Fruit fly (Drosophila melanogaster) whole organism, embryonic: ENCODE data around the gene CG6296.

Experiments
- Adf1 ChIP-seq: fragments of 200-800 bp; sonication (Bioruptor generic); IDR thresholded peaks from 2 replicates; pipeline ENCODE4 v1.3.6; 2022; ENCODE audit warnings: missing biosample characterization, missing genetic modification characterization
- Blimp-1 ChIP-seq: fragments of 200-800 bp; sonication (Bioruptor generic); optimal IDR thresholded peaks from 3 replicates; lab custom pipeline; 2018; ENCODE audit warnings: missing biosample characterization, missing genetic modification characterization, mild to moderate bottlenecking, moderate library complexity, missing genetic modification reagents
- CG10274 ChIP-seq: fragments of 200-800 bp; sonication (Bioruptor generic); optimal IDR thresholded peaks from 3 replicates; lab custom pipeline; 2017; ENCODE audit warnings: missing biosample characterization, mild to moderate bottlenecking, missing genetic modification characterization
- CG10366 ChIP-seq: fragments of 200-800 bp; sonication (Bioruptor generic); IDR thresholded peaks from 2 replicates; pipeline ENCODE4 v1.3.6; 2022; ENCODE audit warnings: missing biosample characterization, missing genetic modification characterization
- CG11695 ChIP-seq: fragments of 200-800 bp; sonication (Bioruptor generic); IDR thresholded peaks from 3 replicates; pipeline ENCODE4 v1.3.6; 2022; ENCODE audit warnings: missing biosample characterization, missing genetic modification characterization
- CG12071 ChIP-seq: fragments of 200-800 bp; sonication (Bioruptor generic); optimal IDR thresholded peaks from 3 replicates; lab custom pipeline; 2018; ENCODE audit warnings: missing biosample characterization, mild to moderate bottlenecking, missing genetic modification characterization
- CG14667 ChIP-seq: fragments of 200-800 bp; sonication (Bioruptor generic); IDR thresholded peaks from 2 replicates; pipeline ENCODE4 v1.3.6; 2022; ENCODE audit warnings: missing biosample characterization, missing genetic modification characterization
- CG15269 ChIP-seq: fragments of 200-800 bp; sonication (Bioruptor generic); optimal IDR thresholded peaks from 2 replicates; lab custom pipeline; 2018; ENCODE audit warnings: missing biosample characterization, mild to moderate bottlenecking, missing genetic modification characterization, moderate library complexity
- CG15696 ChIP-seq: fragments of 200-800 bp; sonication (Bioruptor generic); optimal IDR thresholded peaks from 2 replicates; lab custom pipeline; 2019; ENCODE audit warnings: missing biosample characterization, mild to moderate bottlenecking, missing genetic modification characterization, moderate library complexity
- CG18599 ChIP-seq: fragments of 200-800 bp; sonication (Bioruptor generic); optimal IDR thresholded peaks from 3 replicates; lab custom pipeline; 2017; ENCODE audit warnings: missing biosample characterization, missing genetic modification characterization, mild to moderate bottlenecking, moderate library complexity, missing genetic modification reagents
- CG2199 ChIP-seq: fragments of 200-800 bp; sonication (Bioruptor generic); IDR thresholded peaks from 3 replicates; pipeline ENCODE4 v1.3.6; 2022; ENCODE audit warnings: missing biosample characterization, missing genetic modification characterization
- CG3065 ChIP-seq: fragments of 200-800 bp; sonication (Bioruptor generic); optimal IDR thresholded peaks from 2 replicates; lab custom pipeline; 2016; ENCODE audit warnings: missing biosample characterization, missing genetic modification characterization
- CG4707 ChIP-seq: fragments of 200-800 bp; sonication (Bioruptor generic); optimal IDR thresholded peaks from 2 replicates; lab custom pipeline; 2018; ENCODE audit warnings: missing biosample characterization, mild to moderate bottlenecking, missing genetic modification characterization, moderate library complexity
- CG6689 ChIP-seq: fragments of 200-800 bp; sonication (Bioruptor generic); IDR thresholded peaks from 2 replicates; pipeline ENCODE4 v1.3.6; 2022; ENCODE audit warnings: missing biosample characterization, missing genetic modification characterization
- CG7372 ChIP-seq: fragments of 200-800 bp; sonication (Bioruptor generic); IDR thresholded peaks from 2 replicates; pipeline ENCODE4 v1.3.6; 2022; ENCODE audit warnings: missing biosample characterization, missing genetic modification characterization
- CG7556 ChIP-seq: fragments of 200-800 bp; sonication (Bioruptor generic); optimal IDR thresholded peaks from 2 replicates; lab custom pipeline; 2017; ENCODE audit warnings: missing biosample characterization, mild to moderate bottlenecking, missing genetic modification characterization
- CG8388 ChIP-seq: fragments of 200-800 bp; sonication (Bioruptor generic); optimal IDR thresholded peaks from 2 replicates; lab custom pipeline; 2019; ENCODE audit warnings: missing biosample characterization, mild to moderate bottlenecking, missing genetic modification characterization, moderate library complexity
- CG9215 ChIP-seq: fragments of 200-800 bp; sonication (Bioruptor generic); IDR thresholded peaks from 2 replicates; pipeline ENCODE4 v1.3.6; 2022; ENCODE audit warnings: missing biosample characterization, missing genetic modification characterization
- CG9817 ChIP-seq: fragments of 200-800 bp; sonication (Bioruptor generic); optimal IDR thresholded peaks from 2 replicates; lab custom pipeline; 2018; ENCODE audit warnings: missing biosample characterization, mild to moderate bottlenecking, missing genetic modification characterization, moderate library complexity
- D ChIP-seq, 2 experiments: fragments of 200-800 bp in 1 of 2; fragments of >200 bp in 1 of 2; sonication (Bioruptor generic) in 1 of 2; optimal IDR thresholded peaks; 2 replicates in 1 of 2; 3 replicates in 1 of 2; lab custom pipeline; 2017; ENCODE audit warnings: mild to moderate bottlenecking in 1 of 2, missing biosample characterization in 1 of 2, missing genetic modification characterization in 1 of 2, missing genetic modification reagents in 1 of 2
- Fer1 ChIP-seq: fragments of 200-800 bp; sonication (Bioruptor generic); optimal IDR thresholded peaks from 2 replicates; lab custom pipeline; 2017; ENCODE audit warnings: missing biosample characterization, mild to moderate bottlenecking, missing genetic modification characterization
- Fer3 ChIP-seq: fragments of 200-800 bp; sonication (Bioruptor generic); optimal IDR thresholded peaks from 2 replicates; lab custom pipeline; 2018; ENCODE audit warnings: missing biosample characterization, mild to moderate bottlenecking, missing genetic modification characterization, moderate library complexity
- HLH54F ChIP-seq: fragments of 200-800 bp; sonication (Bioruptor generic); optimal IDR thresholded peaks from 3 replicates; lab custom pipeline; 2016; ENCODE audit warnings: missing biosample characterization, missing genetic modification characterization
- MESR4 ChIP-seq: fragments of 200-800 bp; sonication (Bioruptor generic); optimal IDR thresholded peaks from 2 replicates; lab custom pipeline; 2018; ENCODE audit warnings: missing biosample characterization, mild to moderate bottlenecking, missing genetic modification characterization, moderate library complexity
- Max ChIP-seq: fragments of 200-800 bp; sonication (Bioruptor generic); optimal IDR thresholded peaks from 2 replicates; lab custom pipeline; 2016; ENCODE audit warnings: missing biosample characterization, mild to moderate bottlenecking, missing genetic modification characterization
- Oaz ChIP-seq: fragments of 200-800 bp; sonication (Bioruptor generic); IDR thresholded peaks from 2 replicates; pipeline ENCODE4 v1.3.6; 2022; ENCODE audit warnings: missing biosample characterization, missing genetic modification characterization
- ac ChIP-seq: fragments of 200-800 bp; sonication (Bioruptor generic); optimal IDR thresholded peaks from 3 replicates; lab custom pipeline; 2017; ENCODE audit warnings: missing biosample characterization, mild to moderate bottlenecking, missing genetic modification characterization
- amos ChIP-seq: fragments of 200-800 bp; sonication (Bioruptor generic); IDR thresholded peaks from 2 replicates; pipeline ENCODE4 v1.3.6; 2022; ENCODE audit warnings: missing biosample characterization, missing genetic modification characterization; ENCODE audit not compliant: partially characterized antibody
- ap ChIP-seq: fragments of 200-800 bp; sonication (Bioruptor generic); IDR thresholded peaks from 2 replicates; pipeline ENCODE4 v1.3.6; 2022; ENCODE audit warnings: missing biosample characterization, missing genetic modification characterization
- bab2 ChIP-seq: fragments of 200-800 bp; sonication (Bioruptor generic); optimal IDR thresholded peaks from 2 replicates; lab custom pipeline; 2016; ENCODE audit warnings: missing biosample characterization, missing genetic modification characterization
- bcd ChIP-seq: fragments of 200-800 bp; sonication (Bioruptor generic); optimal IDR thresholded peaks from 2 replicates; lab custom pipeline; 2017; ENCODE audit warnings: missing biosample characterization, mild to moderate bottlenecking, missing genetic modification characterization
- dm ChIP-seq: fragments of 200-800 bp; sonication (Bioruptor generic); optimal IDR thresholded peaks from 3 replicates; lab custom pipeline; 2016; ENCODE audit warnings: missing biosample characterization, missing genetic modification characterization
- dmrt99B ChIP-seq: fragments of 200-800 bp; sonication (Bioruptor generic); optimal IDR thresholded peaks from 2 replicates; lab custom pipeline; 2018; ENCODE audit warnings: missing biosample characterization, mild to moderate bottlenecking, missing genetic modification characterization, moderate library complexity
- exex ChIP-seq: fragments of 200-800 bp; sonication (Bioruptor generic); optimal IDR thresholded peaks from 4 replicates; lab custom pipeline; 2018; ENCODE audit warnings: missing biosample characterization, mild to moderate bottlenecking, missing genetic modification characterization, moderate library complexity
- gem ChIP-seq: fragments of 200-800 bp; sonication (Bioruptor generic); optimal IDR thresholded peaks from 2 replicates; lab custom pipeline; 2019; ENCODE audit warnings: missing biosample characterization, mild to moderate bottlenecking, missing genetic modification characterization, moderate library complexity
- grau ChIP-seq: fragments of 200-800 bp; optimal IDR thresholded peaks from 3 replicates; lab custom pipeline; 2019; ENCODE audit warnings: missing biosample characterization, mild to moderate bottlenecking, missing genetic modification characterization, moderate library complexity
- ind ChIP-seq: fragments of 200-800 bp; sonication (Bioruptor generic); optimal IDR thresholded peaks from 3 replicates; lab custom pipeline; 2016; ENCODE audit warnings: missing biosample characterization, missing genetic modification characterization
- lmd ChIP-seq: fragments of 200-800 bp; sonication (Bioruptor generic); IDR thresholded peaks from 2 replicates; pipeline ENCODE4 v1.3.6; 2022; ENCODE audit warnings: missing biosample characterization, missing genetic modification characterization
- nmo ChIP-seq: fragments of 200-800 bp; sonication (Bioruptor generic); optimal IDR thresholded peaks from 2 replicates; lab custom pipeline; 2018; ENCODE audit warnings: missing biosample characterization, mild to moderate bottlenecking, missing genetic modification characterization, moderate library complexity
- org-1 ChIP-seq: fragments of 200-800 bp; sonication (Bioruptor generic); optimal IDR thresholded peaks from 2 replicates; lab custom pipeline; 2017; ENCODE audit warnings: missing biosample characterization, missing genetic modification characterization
- otp ChIP-seq: fragments of 200-800 bp; sonication (Bioruptor generic); IDR thresholded peaks from 3 replicates; pipeline ENCODE4, ENCODE4 v1.3.6; 2022; ENCODE audit warnings: missing biosample characterization, missing genetic modification characterization
- pzg ChIP-seq: fragments of 200-800 bp; sonication (Bioruptor generic); optimal IDR thresholded peaks from 3 replicates; lab custom pipeline; 2018; ENCODE audit warnings: missing biosample characterization, mild to moderate bottlenecking, missing genetic modification characterization, moderate library complexity
- ro ChIP-seq: fragments of 200-800 bp; sonication (Bioruptor generic); IDR thresholded peaks from 2 replicates; pipeline ENCODE4 v1.3.6; 2022; ENCODE audit warnings: missing biosample characterization, missing genetic modification characterization
- run ChIP-seq: fragments of 200-800 bp; sonication (Bioruptor generic); optimal IDR thresholded peaks from 3 replicates; lab custom pipeline; 2018; ENCODE audit warnings: missing biosample characterization, mild to moderate bottlenecking, missing genetic modification characterization
- salm ChIP-seq: fragments of 200-800 bp; sonication (Bioruptor generic); optimal IDR thresholded peaks from 2 replicates; lab custom pipeline; 2018; ENCODE audit warnings: missing biosample characterization, mild to moderate bottlenecking, missing genetic modification characterization
- schlank ChIP-seq: fragments of 200-800 bp; sonication (Bioruptor generic); optimal IDR thresholded peaks from 2 replicates; lab custom pipeline; 2018; ENCODE audit warnings: missing biosample characterization, mild to moderate bottlenecking, missing genetic modification characterization
- seq ChIP-seq: fragments of 200-800 bp; sonication (Bioruptor generic); IDR thresholded peaks from 2 replicates; pipeline ENCODE4 v1.3.6; 2022; ENCODE audit warnings: missing biosample characterization, missing genetic modification characterization
- sqz ChIP-seq: fragments of 200-800 bp; sonication (Bioruptor generic); optimal IDR thresholded peaks from 3 replicates; lab custom pipeline; 2018; ENCODE audit warnings: missing biosample characterization, mild to moderate bottlenecking, missing genetic modification characterization
- sug ChIP-seq: fragments of 200-800 bp; optimal IDR thresholded peaks from 2 replicates; lab custom pipeline; 2019; ENCODE audit warnings: missing biosample characterization, mild to moderate bottlenecking, missing genetic modification characterization, moderate library complexity

CG6296 gene

DNA sequence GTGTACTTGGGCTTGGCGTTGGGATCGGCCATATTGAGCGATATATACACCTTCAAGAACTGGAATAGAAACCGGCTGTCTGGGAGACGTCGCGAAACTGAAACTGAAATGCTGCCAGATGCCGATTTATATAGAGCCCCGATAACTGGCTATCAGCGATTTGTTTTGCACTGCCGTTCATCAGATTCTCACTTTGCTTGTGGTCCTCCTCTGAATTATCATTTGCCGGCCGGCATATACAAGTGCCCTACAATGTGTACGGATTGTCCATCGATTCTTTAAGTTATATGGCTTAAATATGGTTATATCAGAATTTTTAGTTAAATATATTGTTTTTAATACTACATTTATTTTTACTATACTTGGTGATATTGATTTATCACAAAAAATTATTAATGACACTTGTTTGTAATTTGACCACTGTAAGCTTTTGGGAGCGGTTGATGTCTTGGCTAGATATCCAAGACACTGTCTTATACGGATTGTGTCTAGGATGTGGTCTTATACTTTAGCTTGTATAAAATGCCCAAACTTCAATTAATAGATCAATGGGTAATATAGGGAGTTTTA, 16.8 kb downstream of the CG6296 start, which contains the start of gene CG31075 (continued):
- peak; percentile 48 for TF ChIP-seq schlank (tag; lab: Kevin White, UChicago)
- TF ChIP-seq CG4707 (GFP tag; lab: Kevin White, UChicago), result peak; percentile 93
- peak; percentile 24; the same call in 1 of the 3 replicates for TF ChIP-seq otp (GFP tag; lab: Robert Waterston, UW)
- peak; percentile 97 for TF ChIP-seq CG10274 (GFP tag; lab: Kevin White, UChicago)
- TF ChIP-seq CG10366 (GFP tag; lab: Robert Waterston, UW), result peak; percentile 44
- no peak for TF ChIP-seq bab2 (GFP tag; lab: Kevin White, UChicago)
- TF ChIP-seq pzg, result peak; percentile 5
- peak; percentile 55 for TF ChIP-seq CG9215 (GFP tag; lab: Robert Waterston, UW)
- TF ChIP-seq dmrt99B (tag; lab: Kevin White, UChicago), result peak; percentile 53
- peak; percentile 42 for TF ChIP-seq CG15269 (tag; lab: Kevin White, UChicago)
- TF ChIP-seq org-1 (GFP tag; lab: Kevin White, UChicago), result peak; percentile 20
- TF ChIP-seq exex (tag; lab: Kevin White, UChicago), result peak; percentile 36
- no peak for TF ChIP-seq salm
- TF ChIP-seq run (tag; lab: Kevin White, UChicago), result peak; percentile 0
- peak; percentile 37 for TF ChIP-seq bcd (GFP tag; lab: Kevin White, UChicago)
- peak; percentile 81 for TF ChIP-seq Fer3 (tag; lab: Kevin White, UChicago)
- peak; percentile 26; the same call in 1 of the 2 replicates for TF ChIP-seq lmd (GFP tag; lab: Robert Waterston, UW)
- TF ChIP-seq CG6689 (GFP tag; lab: Robert Waterston, UW), result peak; percentile 30; the same call in 1 of the 2 replicates
- TF ChIP-seq CG2199 (GFP tag; lab: Robert Waterston, UW), result peak; percentile 46; the same call in 1 of the 3 replicates
- TF ChIP-seq dm (GFP tag; lab: Kevin White, UChicago), result no peak
- no peak for TF ChIP-seq sqz (GFP tag; lab: Kevin White, UChicago)
- peak; percentile 56 for TF ChIP-seq grau (tag; lab: Kevin White, UChicago)
- TF ChIP-seq CG11695 (GFP tag; lab: Robert Waterston, UW), result peak; percentile 47; the same call in 1 of the 3 replicates
- TF ChIP-seq gem, result peak; percentile 77
- TF ChIP-seq CG8388 (GFP tag; lab: Kevin White, UChicago), result no peak
- TF ChIP-seq CG9817 (tag; lab: Kevin White, UChicago), result peak; percentile 48
- peak; percentile 26 for TF ChIP-seq Blimp-1 (GFP tag; lab: Kevin White, UChicago)
- peak; percentile 54 for TF ChIP-seq Max (GFP tag; lab: Kevin White, UChicago)
- no peak for TF ChIP-seq MESR4 (GFP tag; lab: Kevin White, UChicago)
- TF ChIP-seq Adf1 (GFP tag; lab: Robert Waterston, UW), result peak; percentile 42
- no peak for TF ChIP-seq ro (GFP tag; lab: Robert Waterston, UW)
- TF ChIP-seq nmo (GFP tag; lab: Kevin White, UChicago), result peak; percentile 60
- 0 out of 2 replicates have a peak, but pooled peaks have one; percentile 35 for TF ChIP-seq CG7372
- no peak for TF ChIP-seq D (optimal IDR thresholded peaks at IDR 0.05; lab: Kevin White, UChicago)
- no peak for TF ChIP-seq D (GFP tag; optimal IDR thresholded peaks at IDR 0.05; lab: Kevin White, UChicago)
- TF ChIP-seq ac, result no peak
- TF ChIP-seq Fer1 (GFP tag; lab: Kevin White, UChicago), result peak; percentile 75
- peak; percentile 46; the same call in 1 of the 2 replicates for TF ChIP-seq CG14667 (GFP tag; lab: Robert Waterston, UW)
- peak; percentile 56 for TF ChIP-seq ind (GFP tag; lab: Kevin White, UChicago)
- TF ChIP-seq CG18599, result peak; percentile 87
- TF ChIP-seq CG3065 (GFP tag; lab: Kevin White, UChicago), result no peak
- TF ChIP-seq sug (tag; lab: Kevin White, UChicago), result peak; percentile 64
- TF ChIP-seq CG15696 (tag; lab: Kevin White, UChicago), result no peak
- peak; percentile 33 for TF ChIP-seq ap (GFP tag; lab: Robert Waterston, UW)
- TF ChIP-seq CG12071 (GFP tag; lab: Kevin White, UChicago), result peak; percentile 31
- TF ChIP-seq CG7556 (GFP tag; lab: Kevin White, UChicago), result peak; percentile 57
- no peak for TF ChIP-seq amos (GFP tag; lab: Robert Waterston, UW)
- TF ChIP-seq seq, result peak; percentile 53
- TF ChIP-seq HLH54F (GFP tag; lab: Kevin White, UChicago), result peak; percentile 7
- TF ChIP-seq Oaz (GFP tag; lab: Robert Waterston, UW), result peak; percentile 62
